Worm (Caenorhabditis elegans) whole organism, early embryonic: ENCODE measurements around the gene cest-26.

Experiments
- B0310.2 ChIP-seq: sonication (generic microtip); optimal IDR thresholded peaks from 2 replicates; lab custom pipeline; 2016; ENCODE audit warnings: mild to moderate bottlenecking, missing genetic modification characterization, missing compliant biosample characterization
- tbx-11 ChIP-seq: fragments of 200-800 bp; sonication (Bioruptor generic); IDR thresholded peaks from 2 replicates; pipeline ENCODE4 v1.3.6; 2022; ENCODE audit warnings: missing genetic modification characterization, missing compliant biosample characterization

ce11 chrX:4427387-4427786, 10.1 kb downstream of the cest-26 start:
- TF ChIP-seq B0310.2 (tag; lab: Kevin White, UChicago) (no peak), tbx-11 (GFP tag; lab: Robert Waterston, UW) (no peak)
